Worm (Caenorhabditis elegans) whole organism, young adult: ENCODE data around the gene lin-15A.

Experiments
- Y67H2A.10 ChIP-seq: fragments of 200-800 bp; sonication (Bioruptor generic); conservative IDR thresholded peaks from 2 replicates; pipeline ENCODE4 v1.3.6; 2022; ENCODE audit warnings: missing genetic modification reagents, missing genetic modification characterization, missing compliant biosample characterization
- atf-7 ChIP-seq: sonication (generic microtip); optimal IDR thresholded peaks from 2 replicates; lab custom pipeline; 2017; ENCODE audit warnings: mild to moderate bottlenecking, missing genetic modification characterization, missing compliant biosample characterization
- ceh-91 ChIP-seq: fragments of 200-800 bp; sonication (Bioruptor generic); IDR thresholded peaks from 2 replicates; pipeline ENCODE4 v1.3.6; 2022; ENCODE audit warnings: missing genetic modification reagents, missing genetic modification characterization, missing compliant biosample characterization

ce11 chrX:15746705-15747104, 14.9 kb downstream of the lin-15A start, which contains the start of gene srxa-9:
- TF ChIP-seq atf-7 (no peak), ceh-91 (no peak), Y67H2A.10 (GFP tag; lab: Robert Waterston, UW) (no peak)
